Fruit fly (Drosophila melanogaster) whole organism, wandering third instar larva: ENCODE measurements around the gene Indy.

Experiments used
- Abd-B ChIP-seq: fragments of >200 bp; optimal IDR thresholded peaks from 2 replicates; lab custom pipeline; 2017; ENCODE audit warnings: missing biosample characterization, missing genetic modification characterization
- CG32264 ChIP-seq: fragments of 200-800 bp; sonication (Bioruptor generic); optimal IDR thresholded peaks from 2 replicates; lab custom pipeline; 2016; ENCODE audit warnings: missing biosample characterization, missing genetic modification characterization
- CG9705 ChIP-seq: fragments of 200-800 bp; sonication (Bioruptor generic); optimal IDR thresholded peaks from 2 replicates; lab custom pipeline; 2018; ENCODE audit warnings: missing biosample characterization, mild to moderate bottlenecking, missing genetic modification characterization
- CrebA ChIP-seq: fragments of 200-800 bp; sonication (Bioruptor generic); optimal IDR thresholded peaks from 2 replicates; lab custom pipeline; 2016; ENCODE audit warnings: missing biosample characterization, mild to moderate bottlenecking, missing genetic modification characterization, borderline replicate concordance
- Dfd ChIP-seq: fragments of >200 bp; optimal IDR thresholded peaks from 2 replicates; lab custom pipeline; 2017; ENCODE audit warnings: missing biosample characterization, missing genetic modification characterization
- Dif ChIP-seq: fragments of 200-275, 200-300 bp; sonication (Bioruptor generic); optimal IDR thresholded peaks from 2 replicates; lab custom pipeline; 2018; ENCODE audit warnings: missing biosample characterization, missing genetic modification characterization; ENCODE audit not compliant: partially characterized antibody
- GATAd ChIP-seq: sonication (Bioruptor generic); optimal IDR thresholded peaks from 2 replicates; lab custom pipeline; 2016; ENCODE audit warnings: missing biosample characterization, missing genetic modification characterization
- HLH106 ChIP-seq: fragments of 200-800 bp; optimal IDR thresholded peaks from 3 replicates; lab custom pipeline; 2019; ENCODE audit warnings: missing biosample characterization, mild to moderate bottlenecking, missing genetic modification characterization, moderate library complexity
- Hnf4 ChIP-seq: fragments of 200-800 bp; sonication (Bioruptor generic); optimal IDR thresholded peaks from 2 replicates; lab custom pipeline; 2016; ENCODE audit warnings: missing biosample characterization, mild to moderate bottlenecking, missing genetic modification characterization
- Hr78 ChIP-seq: fragments of >200 bp; optimal IDR thresholded peaks from 2 replicates; lab custom pipeline; 2017; ENCODE audit warnings: missing biosample characterization, missing genetic modification characterization
- Hr83 ChIP-seq: fragments of 200-300 bp; sonication (Bioruptor generic); optimal IDR thresholded peaks from 2 replicates; lab custom pipeline; 2016; ENCODE audit warnings: missing biosample characterization, mild to moderate bottlenecking, missing genetic modification characterization, moderate library complexity; ENCODE audit not compliant: poor library complexity, severe bottlenecking
- Jra ChIP-seq: sonication (Bioruptor generic); optimal IDR thresholded peaks from 2 replicates; lab custom pipeline; 2016; ENCODE audit warnings: missing biosample characterization, missing genetic modification characterization
- Mio ChIP-seq: sonication (Bioruptor generic); optimal IDR thresholded peaks from 2 replicates; lab custom pipeline; 2016; ENCODE audit warnings: missing biosample characterization, missing genetic modification characterization
- Myc ChIP-seq: fragments of >200 bp; optimal IDR thresholded peaks from 2 replicates; lab custom pipeline; 2017
- N ChIP-seq: fragments of >200 bp; optimal IDR thresholded peaks from 2 replicates; lab custom pipeline; 2018; ENCODE audit warnings: missing biosample characterization, missing external identifiers, missing genetic modification characterization
- OdsH ChIP-seq: fragments of 200-800 bp; sonication (Bioruptor generic); optimal IDR thresholded peaks from 2 replicates; lab custom pipeline; 2016; ENCODE audit warnings: missing biosample characterization, mild to moderate bottlenecking, missing genetic modification characterization
- Rel ChIP-seq, 2 experiments: fragments of 200-800 bp; sonication (Bioruptor generic) in 1 of 2; optimal IDR thresholded peaks; 2 replicates in 1 of 2; 3 replicates in 1 of 2; lab custom pipeline; 2016 to 2019; ENCODE audit warnings: mild to moderate bottlenecking in 2 of 2, missing biosample characterization in 2 of 2, missing genetic modification characterization in 2 of 2, moderate library complexity in 1 of 2
- Sp1 ChIP-seq: fragments of 200-800 bp; sonication (Bioruptor generic); optimal IDR thresholded peaks from 3 replicates; lab custom pipeline; 2019; ENCODE audit warnings: missing biosample characterization, mild to moderate bottlenecking, missing genetic modification characterization, moderate library complexity
- Vsx2 ChIP-seq: fragments of 200-300, 225-300 bp; sonication (Bioruptor generic); optimal IDR thresholded peaks from 2 replicates; lab custom pipeline; 2018; ENCODE audit warnings: missing biosample characterization, missing genetic modification characterization; ENCODE audit not compliant: partially characterized antibody
- br ChIP-seq: fragments of 200-800 bp; sonication (Bioruptor generic); optimal IDR thresholded peaks from 2 replicates; lab custom pipeline; 2016; ENCODE audit warnings: missing biosample characterization, missing genetic modification characterization
- brk ChIP-seq: fragments of 200-800 bp; sonication (Bioruptor generic); optimal IDR thresholded peaks from 2 replicates; lab custom pipeline; 2016; ENCODE audit warnings: missing biosample characterization, mild to moderate bottlenecking, missing genetic modification characterization
- dl ChIP-seq, 2 experiments: fragments of 175-275, 200-275 bp in 1 of 2; fragments of 200-275 bp in 1 of 2; sonication (Bioruptor generic); optimal IDR thresholded peaks; lab custom pipeline; 2018; ENCODE audit warnings: mild to moderate bottlenecking in 2 of 2, missing biosample characterization in 2 of 2, missing genetic modification characterization in 2 of 2, moderate library complexity in 2 of 2; ENCODE audit not compliant: partially characterized antibody in 2 of 2, insufficient read depth in 1 of 2
- dmrt93B ChIP-seq: fragments of 200-800 bp; sonication (Bioruptor generic); optimal IDR thresholded peaks from 2 replicates; lab custom pipeline; 2018; ENCODE audit warnings: missing biosample characterization, mild to moderate bottlenecking, missing genetic modification characterization
- dsf ChIP-seq: sonication (Bioruptor generic); optimal IDR thresholded peaks from 2 replicates; lab custom pipeline; 2016; ENCODE audit warnings: missing biosample characterization, missing genetic modification characterization, borderline replicate concordance
- ey ChIP-seq: fragments of 200-800 bp; sonication (Bioruptor generic); optimal IDR thresholded peaks from 2 replicates; lab custom pipeline; 2016; ENCODE audit warnings: missing biosample characterization, missing genetic modification characterization
- foxo ChIP-seq, 2 experiments: fragments of 200-800 bp; sonication (Bioruptor generic); optimal IDR thresholded peaks; 2 replicates in 1 of 2; 3 replicates in 1 of 2; lab custom pipeline; 2016 to 2017; ENCODE audit warnings: missing biosample characterization in 2 of 2, missing genetic modification characterization in 2 of 2
- fru ChIP-seq: fragments of 200-800 bp; sonication (Bioruptor generic); optimal IDR thresholded peaks from 3 replicates; lab custom pipeline; 2016; ENCODE audit warnings: missing biosample characterization, mild to moderate bottlenecking, missing genetic modification characterization
- h ChIP-seq: fragments of 200-800 bp; sonication (Bioruptor generic); optimal IDR thresholded peaks from 3 replicates; lab custom pipeline; 2016; ENCODE audit warnings: missing biosample characterization, mild to moderate bottlenecking, missing genetic modification characterization
- jim ChIP-seq: fragments of 175-275, 200-325 bp; sonication (Bioruptor generic); optimal IDR thresholded peaks from 2 replicates; lab custom pipeline; 2016; ENCODE audit warnings: missing biosample characterization, mild to moderate bottlenecking, missing genetic modification characterization
- lola ChIP-seq: fragments of >200 bp; optimal IDR thresholded peaks from 2 replicates; lab custom pipeline; 2017; ENCODE audit warnings: missing biosample characterization, missing genetic modification characterization
- pan ChIP-seq: fragments of >200 bp; optimal IDR thresholded peaks from 2 replicates; lab custom pipeline; 2017
- psq ChIP-seq: fragments of 200-800 bp; sonication (Bioruptor generic); optimal IDR thresholded peaks from 3 replicates; lab custom pipeline; 2017; ENCODE audit warnings: missing biosample characterization, mild to moderate bottlenecking, missing genetic modification characterization, moderate library complexity
- rgr ChIP-seq: fragments of 200-800 bp; sonication (Bioruptor generic); optimal IDR thresholded peaks from 3 replicates; lab custom pipeline; 2016; ENCODE audit warnings: missing biosample characterization, mild to moderate bottlenecking, missing genetic modification characterization
- sage ChIP-seq: fragments of 200-800 bp; sonication (Bioruptor generic); optimal IDR thresholded peaks from 2 replicates; lab custom pipeline; 2016; ENCODE audit warnings: missing biosample characterization, mild to moderate bottlenecking, missing genetic modification characterization
- sv ChIP-seq: fragments of 200-800 bp; sonication (Bioruptor generic); optimal IDR thresholded peaks from 3 replicates; lab custom pipeline; 2016; ENCODE audit warnings: missing biosample characterization, missing genetic modification characterization
- tai ChIP-seq: sonication (Bioruptor generic); optimal IDR thresholded peaks from 2 replicates; lab custom pipeline; 2016; ENCODE audit warnings: missing biosample characterization, missing genetic modification characterization
- usp ChIP-seq: fragments of >200 bp; optimal IDR thresholded peaks from 2 replicates; lab custom pipeline; 2017; ENCODE audit warnings: missing biosample characterization, missing genetic modification characterization
- woc ChIP-seq: sonication (Bioruptor generic); optimal IDR thresholded peaks from 2 replicates; lab custom pipeline; 2016; ENCODE audit warnings: missing biosample characterization, mild to moderate bottlenecking, missing genetic modification characterization

Indy gene

DNA sequence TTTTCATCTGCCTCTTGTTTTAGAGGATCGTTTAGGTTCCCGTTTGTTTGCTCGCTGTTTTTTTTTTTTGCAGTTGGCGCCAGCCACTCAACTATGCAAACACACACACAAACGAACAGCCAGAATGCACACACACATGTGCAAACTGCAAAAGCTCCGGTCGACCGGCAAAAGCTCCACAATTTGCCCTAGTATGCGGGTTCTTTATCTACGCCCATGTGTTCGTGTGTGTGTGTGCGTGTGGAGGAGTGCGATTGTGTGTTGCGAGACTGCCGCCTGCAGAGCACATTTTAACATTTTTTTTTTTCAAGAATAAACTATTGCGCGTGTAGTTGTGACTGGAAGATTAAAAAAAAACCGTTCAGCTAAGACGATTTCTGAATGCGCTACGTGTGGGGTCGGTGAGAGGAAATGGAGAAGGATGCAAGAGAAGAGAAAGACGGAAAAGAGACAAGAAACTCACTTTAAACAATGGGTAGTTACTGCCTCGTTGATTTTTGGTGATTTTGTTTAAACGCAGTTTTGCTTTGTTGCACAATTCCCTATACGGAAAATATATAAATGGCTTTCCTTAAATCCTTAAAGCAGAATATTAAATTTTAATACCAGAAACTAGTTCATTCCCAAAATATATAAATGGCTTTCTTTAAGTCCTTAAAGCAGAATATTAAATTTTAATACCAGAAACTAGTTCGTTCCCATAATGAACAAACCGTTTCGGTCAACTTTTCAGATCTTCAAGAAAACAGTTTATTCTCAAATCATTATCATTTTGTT, 54.6 kb downstream of the Indy start:
- no peak for TF ChIP-seq Hr83 (GFP tag; lab: Kevin White, UChicago)
- TF ChIP-seq tai (GFP tag; lab: Kevin White, UChicago) = no peak
- no peak for TF ChIP-seq sage
- no peak for TF ChIP-seq br (GFP tag; lab: Kevin White, UChicago)
- no peak for TF ChIP-seq sv (GFP tag; lab: Kevin White, UChicago)
- no peak for TF ChIP-seq Hr78 (GFP tag; lab: Kevin White, UChicago)
- peak; percentile 15 for TF ChIP-seq CrebA (GFP tag; lab: Kevin White, UChicago)
- no peak for TF ChIP-seq Dif
- no peak for TF ChIP-seq N (GFP tag; lab: Kevin White, UChicago)
- no peak for TF ChIP-seq rgr (GFP tag; lab: Kevin White, UChicago)
- no peak for TF ChIP-seq OdsH (GFP tag; lab: Kevin White, UChicago)
- TF ChIP-seq Jra (GFP tag; lab: Kevin White, UChicago) = no peak
- no peak for TF ChIP-seq brk (GFP tag; lab: Kevin White, UChicago)
- TF ChIP-seq Dfd (GFP tag; lab: Kevin White, UChicago) = no peak
- peak; percentile 5 for TF ChIP-seq psq
- no peak for TF ChIP-seq Sp1 (GFP tag; lab: Kevin White, UChicago)
- no peak for TF ChIP-seq CG32264 (GFP tag; lab: Kevin White, UChicago)
- TF ChIP-seq h (GFP tag; lab: Kevin White, UChicago) = peak; percentile 24

DNA sequence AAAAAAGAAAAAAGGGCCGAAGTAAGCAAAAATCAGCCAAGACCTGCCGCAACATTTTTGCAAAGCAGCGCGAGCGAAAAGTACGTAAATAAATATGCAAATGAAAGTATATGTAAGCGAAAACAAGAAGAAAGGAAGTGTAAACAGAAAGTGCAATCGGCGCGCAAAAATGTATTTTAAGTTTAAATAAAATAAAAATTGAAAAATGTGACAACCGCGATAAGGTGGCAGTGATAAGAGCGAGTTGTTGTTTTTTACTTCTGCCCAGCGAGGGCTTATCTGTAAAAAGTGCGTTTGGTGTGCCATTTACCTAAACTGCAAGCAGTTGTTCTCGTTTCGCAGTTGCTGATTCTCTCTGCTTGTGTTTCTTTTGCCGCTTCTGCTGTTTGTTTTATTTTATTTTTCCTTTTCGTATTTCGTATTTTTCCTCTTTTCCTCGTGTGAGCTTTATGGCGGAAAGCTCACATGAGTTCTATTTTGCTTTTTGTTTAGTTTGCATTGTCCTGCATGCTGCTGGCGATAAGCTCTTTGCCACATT, 55.4 kb downstream of the Indy start:
- no peak for TF ChIP-seq Jra (GFP tag; lab: Kevin White, UChicago)
- TF ChIP-seq dl (GFP tag; optimal IDR thresholded peaks at IDR 0.05; lab: Kevin White, UChicago; ENCODE audit: insufficient read depth in 1 of 2, partially characterized antibody in 2 of 2) = no peak
- peak; percentile 35 for TF ChIP-seq br (GFP tag; lab: Kevin White, UChicago)
- TF ChIP-seq psq = peak; percentile 59
- TF ChIP-seq Myc (lab: Kevin White, UChicago) = no peak
- TF ChIP-seq Hr78 (GFP tag; lab: Kevin White, UChicago) = no peak
- no peak for TF ChIP-seq Hr83 (GFP tag; lab: Kevin White, UChicago)
- TF ChIP-seq OdsH (GFP tag; lab: Kevin White, UChicago) = peak; percentile 32
- no peak for TF ChIP-seq Dif
- no peak for TF ChIP-seq usp
- peak; percentile 60 for TF ChIP-seq tai (GFP tag; lab: Kevin White, UChicago)
- TF ChIP-seq Rel (GFP tag; optimal IDR thresholded peaks at IDR 0.05; lab: Kevin White, UChicago) = no peak
- peak; percentile 8 for TF ChIP-seq Rel (tag; optimal IDR thresholded peaks at IDR 0.05; lab: Kevin White, UChicago)
- no peak for TF ChIP-seq Dfd (GFP tag; lab: Kevin White, UChicago)
- TF ChIP-seq Vsx2 = no peak
- TF ChIP-seq jim (GFP tag; lab: Kevin White, UChicago) = no peak
- TF ChIP-seq woc = no peak
- no peak for TF ChIP-seq fru (GFP tag; lab: Kevin White, UChicago)
- TF ChIP-seq lola (GFP tag; lab: Kevin White, UChicago) = no peak
- no peak for TF ChIP-seq dsf
- TF ChIP-seq CrebA (GFP tag; lab: Kevin White, UChicago) = peak; percentile 4
- TF ChIP-seq CG9705 = peak; percentile 47
- peak; percentile 27 for TF ChIP-seq Sp1 (GFP tag; lab: Kevin White, UChicago)
- peak; percentile 41 for TF ChIP-seq Hnf4 (GFP tag; lab: Kevin White, UChicago)
- no peak for TF ChIP-seq Mio (GFP tag; lab: Kevin White, UChicago)
- TF ChIP-seq sage = no peak
- TF ChIP-seq N (GFP tag; lab: Kevin White, UChicago) = no peak
- TF ChIP-seq h (GFP tag; lab: Kevin White, UChicago) = peak; percentile 25
- peak; percentile 15 for TF ChIP-seq dmrt93B (GFP tag; lab: Kevin White, UChicago)
- TF ChIP-seq rgr (GFP tag; lab: Kevin White, UChicago) = peak; percentile 55
- TF ChIP-seq CG32264 (GFP tag; lab: Kevin White, UChicago) = no peak
- TF ChIP-seq sv (GFP tag; lab: Kevin White, UChicago) = no peak
- TF ChIP-seq HLH106 = no peak
- TF ChIP-seq Abd-B = no peak
- TF ChIP-seq GATAd (GFP tag; lab: Kevin White, UChicago) = no peak
- TF ChIP-seq foxo (GFP tag; optimal IDR thresholded peaks at IDR 0.05; lab: Kevin White, UChicago) = no peak
- no peak for TF ChIP-seq ey (GFP tag; lab: Kevin White, UChicago)
- peak; percentile 31 for TF ChIP-seq brk (GFP tag; lab: Kevin White, UChicago)
- no peak for TF ChIP-seq pan (lab: Kevin White, UChicago)
